Worm (Caenorhabditis elegans) whole organism, late embryonic: ENCODE measurements around the gene C29E4.11.
"Not testable (repeated sequence)": the region's sequence is repeated elsewhere in the genome, so short reads cannot be mapped to it uniquely, and the experiment has no call there.

Source experiments
- C08G9.2 ChIP-seq: sonication (generic microtip); optimal IDR thresholded peaks from 2 replicates; lab custom pipeline; 2016; ENCODE audit warnings: mild to moderate bottlenecking, missing genetic modification characterization, moderate library complexity, missing compliant biosample characterization
- F13H6.1 ChIP-seq: sonication (generic microtip); optimal IDR thresholded peaks from 2 replicates; lab custom pipeline; 2016; ENCODE audit warnings: missing genetic modification characterization, missing compliant biosample characterization
- K02D7.2 ChIP-seq: sonication (generic microtip); optimal IDR thresholded peaks from 2 replicates; lab custom pipeline; 2017; ENCODE audit warnings: mild to moderate bottlenecking, missing genetic modification characterization, missing compliant biosample characterization
- ceh-14 ChIP-seq: sonication (generic microtip); optimal IDR thresholded peaks from 2 replicates; lab custom pipeline; 2016; ENCODE audit warnings: missing genotype, missing genetic modification characterization, missing compliant biosample characterization
- ceh-18 ChIP-seq: sonication (generic microtip); optimal IDR thresholded peaks from 2 replicates; lab custom pipeline; 2016; ENCODE audit warnings: missing genetic modification characterization, missing compliant biosample characterization
- ceh-2 ChIP-seq: sonication (generic microtip); optimal IDR thresholded peaks from 2 replicates; lab custom pipeline; 2016; ENCODE audit warnings: missing genotype, missing genetic modification characterization, missing compliant biosample characterization
- ceh-22 ChIP-seq: sonication (generic microtip); optimal IDR thresholded peaks from 2 replicates; lab custom pipeline; 2017; ENCODE audit warnings: missing biosample characterization, missing genetic modification characterization
- ceh-30 ChIP-seq: fragments of 150-350 bp; optimal IDR thresholded peaks from 2 replicates; lab custom pipeline; 2014; ENCODE audit warnings: missing biosample characterization, missing genetic modification characterization
- ceh-31 ChIP-seq: sonication (generic microtip); optimal IDR thresholded peaks from 2 replicates; lab custom pipeline; 2016; ENCODE audit warnings: missing genetic modification characterization, missing compliant biosample characterization
- ceh-48 ChIP-seq: sonication (generic microtip); optimal IDR thresholded peaks from 2 replicates; lab custom pipeline; 2016; ENCODE audit warnings: missing genetic modification characterization, inconsistent platforms, missing compliant biosample characterization
- ceh-6 ChIP-seq: fragments of 200-800 bp; sonication (Bioruptor generic); optimal IDR thresholded peaks from 2 replicates; lab custom pipeline; 2018; ENCODE audit warnings: mild to moderate bottlenecking, missing genetic modification characterization, missing compliant biosample characterization
- ceh-9 ChIP-seq: sonication (generic microtip); optimal IDR thresholded peaks from 2 replicates; lab custom pipeline; 2016; ENCODE audit warnings: mild to moderate bottlenecking, missing genetic modification characterization, inconsistent platforms, missing compliant biosample characterization
- che-1 ChIP-seq: sonication (generic microtip); optimal IDR thresholded peaks from 2 replicates; lab custom pipeline; 2016; ENCODE audit warnings: mild to moderate bottlenecking, missing genetic modification characterization, missing compliant biosample characterization
- dve-1 ChIP-seq: sonication (generic microtip); optimal IDR thresholded peaks from 2 replicates; lab custom pipeline; 2017; ENCODE audit warnings: antibody characterized with exemption, mild to moderate bottlenecking, missing genetic modification characterization, missing compliant biosample characterization
- elt-4 ChIP-seq: sonication (generic microtip); optimal IDR thresholded peaks from 2 replicates; lab custom pipeline; 2016; ENCODE audit warnings: missing genetic modification characterization, missing compliant biosample characterization
- ets-4 ChIP-seq: sonication (generic microtip); optimal IDR thresholded peaks from 2 replicates; lab custom pipeline; 2016; ENCODE audit warnings: missing genetic modification characterization, missing compliant biosample characterization
- fkh-10 ChIP-seq: fragments of 150-350 bp; optimal IDR thresholded peaks from 2 replicates; lab custom pipeline; 2014; ENCODE audit warnings: missing biosample characterization, missing genetic modification reagents, missing genetic modification characterization
- fkh-6 ChIP-seq: sonication (generic microtip); optimal IDR thresholded peaks from 2 replicates; lab custom pipeline; 2016; ENCODE audit warnings: missing genetic modification characterization, missing compliant biosample characterization
- hlh-13 ChIP-seq: fragments of 200-800 bp; sonication (Bioruptor generic); optimal IDR thresholded peaks from 2 replicates; lab custom pipeline; 2018; ENCODE audit warnings: mild to moderate bottlenecking, missing genetic modification characterization, missing compliant biosample characterization
- hlh-6 ChIP-seq: sonication (generic microtip); optimal IDR thresholded peaks from 2 replicates; lab custom pipeline; 2016; ENCODE audit warnings: missing genotype, missing genetic modification characterization, missing compliant biosample characterization
- hlh-8 ChIP-seq: sonication (generic microtip); optimal IDR thresholded peaks from 2 replicates; lab custom pipeline; 2016; ENCODE audit warnings: missing genotype, missing genetic modification characterization, missing compliant biosample characterization
- madf-2 ChIP-seq: sonication (generic microtip); optimal IDR thresholded peaks from 2 replicates; lab custom pipeline; 2017; ENCODE audit warnings: missing genetic modification characterization, missing compliant biosample characterization
- nhr-11 ChIP-seq: fragments of 150-350 bp; optimal IDR thresholded peaks from 2 replicates; lab custom pipeline; 2014; ENCODE audit warnings: missing biosample characterization, missing genetic modification characterization
- npax-4 ChIP-seq: sonication (generic microtip); optimal IDR thresholded peaks from 2 replicates; lab custom pipeline; 2016; ENCODE audit warnings: missing genetic modification characterization, missing compliant biosample characterization
- pha-2 ChIP-seq: sonication (generic microtip); optimal IDR thresholded peaks from 2 replicates; lab custom pipeline; 2017; ENCODE audit warnings: mild to moderate bottlenecking, missing genetic modification characterization, missing compliant biosample characterization
- ref-2 ChIP-seq: sonication (generic microtip); optimal IDR thresholded peaks from 2 replicates; lab custom pipeline; 2016; ENCODE audit warnings: missing genetic modification characterization, missing compliant biosample characterization
- rnt-1 ChIP-seq: sonication (generic microtip); optimal IDR thresholded peaks from 2 replicates; lab custom pipeline; 2016; ENCODE audit warnings: missing genetic modification characterization, missing compliant biosample characterization
- sox-2 ChIP-seq: fragments of 200-800 bp; sonication (Bioruptor generic); IDR thresholded peaks from 2 replicates; pipeline ENCODE4 v1.3.6; 2022; ENCODE audit warnings: missing genetic modification reagents, missing genetic modification characterization, missing compliant biosample characterization
- tbx-2 ChIP-seq: sonication (generic microtip); optimal IDR thresholded peaks from 2 replicates; lab custom pipeline; 2016; ENCODE audit warnings: missing genetic modification characterization, missing compliant biosample characterization
- tbx-7 ChIP-seq: sonication (generic microtip); optimal IDR thresholded peaks from 2 replicates; lab custom pipeline; 2016; ENCODE audit warnings: missing genotype, missing genetic modification characterization, missing compliant biosample characterization
- ttx-3 ChIP-seq: sonication (generic microtip); optimal IDR thresholded peaks from 2 replicates; lab custom pipeline; 2016; ENCODE audit warnings: missing genetic modification reagents, missing genetic modification characterization, missing compliant biosample characterization
- unc-3 ChIP-seq, 2 experiments: fragments of 200-800 bp in 1 of 2; sonication (Bioruptor generic) in 1 of 2; sonication (generic microtip) in 1 of 2; conservative IDR thresholded peaks in 1 of 2; optimal IDR thresholded peaks in 1 of 2; 2 replicates each; pipeline versions ENCODE4 v1.3.6 to Lab custom; 2016 to 2022; ENCODE audit warnings: missing compliant biosample characterization in 2 of 2, missing genetic modification characterization in 2 of 2, missing genetic modification reagents in 1 of 2
- unc-55 ChIP-seq: sonication (generic microtip); optimal IDR thresholded peaks from 2 replicates; lab custom pipeline; 2017; ENCODE audit warnings: missing biosample characterization, missing genetic modification reagents, missing genetic modification characterization
- ztf-16 ChIP-seq: sonication (generic microtip); optimal IDR thresholded peaks from 2 replicates; lab custom pipeline; 2017; ENCODE audit warnings: missing genetic modification characterization, missing compliant biosample characterization

Gene C29E4.11

DNA sequence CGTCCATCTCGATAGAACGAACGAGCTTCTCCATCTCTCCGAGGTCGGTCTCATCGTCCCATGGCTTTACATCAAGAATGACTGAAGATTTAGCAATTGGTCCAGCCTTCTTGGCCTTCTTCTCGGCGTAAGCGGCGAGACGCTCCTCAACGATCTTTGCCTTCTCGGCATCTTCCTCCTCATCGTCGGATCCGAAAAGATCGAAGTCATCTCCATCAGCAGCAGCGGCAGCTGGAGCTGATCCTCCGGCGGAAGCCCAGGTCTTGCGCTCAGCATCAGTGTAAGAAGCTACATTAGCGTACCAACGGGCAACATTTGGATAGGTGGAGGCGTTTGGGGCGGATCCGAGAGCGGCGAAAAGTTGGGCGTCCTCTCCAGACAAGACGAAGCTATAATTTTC is 14.8 kb upstream of the C29E4.11 start:
- no peak for TF ChIP-seq ceh-9 (tag; lab: Kevin White, UChicago)
- TF ChIP-seq npax-4: no peak
- no peak for TF ChIP-seq rnt-1 (tag; lab: Kevin White, UChicago)
- no peak for TF ChIP-seq tbx-2 (tag; lab: Kevin White, UChicago)
- no peak for TF ChIP-seq ceh-48
- TF ChIP-seq ztf-16 (tag; lab: Kevin White, UChicago): no peak
- no peak for TF ChIP-seq ceh-6
- TF ChIP-seq ceh-2: no peak
- TF ChIP-seq hlh-6 (tag; lab: Kevin White, UChicago): no peak
- no peak for TF ChIP-seq dve-1
- no peak for TF ChIP-seq K02D7.2 (tag; lab: Kevin White, UChicago)
- TF ChIP-seq ceh-31: no peak
- TF ChIP-seq tbx-7 (tag; lab: Kevin White, UChicago): no peak

DNA sequence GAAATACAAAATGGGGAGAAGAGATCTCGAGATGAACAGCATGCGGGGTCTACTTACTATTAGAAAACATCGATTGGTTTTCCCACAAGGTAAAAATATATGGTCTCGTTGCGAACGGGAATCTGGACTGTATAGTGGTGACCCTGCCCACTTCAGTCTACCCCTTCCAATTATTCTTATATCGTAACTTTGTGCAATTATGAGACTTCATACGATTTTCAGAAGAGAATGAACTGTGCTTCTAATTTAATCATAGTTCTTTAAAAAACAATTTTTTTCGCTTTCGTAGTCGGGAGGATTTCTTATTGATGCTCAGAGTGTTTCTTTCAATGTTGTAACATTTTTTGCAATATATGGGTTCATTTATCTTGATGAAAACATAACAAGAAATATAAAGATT is 14.1 kb upstream of the C29E4.11 start, which contains the start of gene F54H12.5:
F54H12.5 (minus strand) TSS at position 101 of the 400 bp plus-strand sequence.
- TF ChIP-seq F13H6.1 (tag; lab: Kevin White, UChicago) (no peak), madf-2 (no peak), elt-4 (tag; lab: Kevin White, UChicago) (no peak), ceh-30 (tag; lab: Kevin White, UChicago) (no peak), sox-2 (GFP tag; lab: Robert Waterston, UW) (no peak), unc-55 (GFP tag; lab: Kevin White, UChicago) (no peak)

DNA sequence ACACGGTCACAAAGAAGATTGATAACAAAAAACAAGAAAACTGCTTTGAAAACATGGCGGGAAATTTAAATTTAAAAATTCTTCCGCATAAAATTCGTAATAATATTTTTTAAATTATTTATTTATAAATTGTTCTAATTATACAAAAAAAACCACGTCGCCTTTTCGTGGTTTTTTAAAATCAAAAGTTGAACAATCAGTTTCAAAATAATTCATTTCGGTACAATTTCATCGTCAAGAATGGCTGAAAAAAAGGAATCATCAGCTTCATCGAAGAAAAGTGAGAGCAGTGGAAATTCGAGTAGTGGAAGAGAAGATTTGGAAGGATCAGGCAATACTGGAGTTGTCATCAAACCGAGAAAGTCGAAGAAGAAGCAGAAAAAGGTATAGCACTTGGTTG is 11.2 kb upstream of the C29E4.11 start, which contains the start of the genes F54H12.8 and F54H12.7:
F54H12.8 (minus strand) TSS at position 101 of the 400 bp plus-strand sequence.
F54H12.7 (plus strand) TSS at position 229 of the 400 bp plus-strand sequence.
- TF ChIP-seq ceh-48: no peak
- TF ChIP-seq unc-3 (GFP tag; conservative IDR thresholded peaks at IDR 0.05; lab: Robert Waterston, UW): no peak
- no peak for TF ChIP-seq unc-3 (tag; optimal IDR thresholded peaks at IDR 0.05; lab: Kevin White, UChicago)
- no peak for TF ChIP-seq fkh-6 (tag; lab: Kevin White, UChicago)
- no peak for TF ChIP-seq pha-2 (tag; lab: Kevin White, UChicago)
- no peak for TF ChIP-seq unc-55 (GFP tag; lab: Kevin White, UChicago)
- TF ChIP-seq dve-1: no peak
- no peak for TF ChIP-seq hlh-8 (tag; lab: Kevin White, UChicago)
- no peak for TF ChIP-seq C08G9.2 (tag; lab: Kevin White, UChicago)
- no peak for TF ChIP-seq ceh-22 (tag; lab: Kevin White, UChicago)
- no peak for TF ChIP-seq hlh-13
- no peak for TF ChIP-seq fkh-10 (GFP tag; lab: Kevin White, UChicago)
- TF ChIP-seq ceh-18 (tag; lab: Kevin White, UChicago): no peak
- no peak for TF ChIP-seq nhr-11 (tag; lab: Kevin White, UChicago)
- TF ChIP-seq ets-4 (tag; lab: Kevin White, UChicago): no peak
- TF ChIP-seq ref-2 (tag; lab: Kevin White, UChicago): no peak

DNA sequence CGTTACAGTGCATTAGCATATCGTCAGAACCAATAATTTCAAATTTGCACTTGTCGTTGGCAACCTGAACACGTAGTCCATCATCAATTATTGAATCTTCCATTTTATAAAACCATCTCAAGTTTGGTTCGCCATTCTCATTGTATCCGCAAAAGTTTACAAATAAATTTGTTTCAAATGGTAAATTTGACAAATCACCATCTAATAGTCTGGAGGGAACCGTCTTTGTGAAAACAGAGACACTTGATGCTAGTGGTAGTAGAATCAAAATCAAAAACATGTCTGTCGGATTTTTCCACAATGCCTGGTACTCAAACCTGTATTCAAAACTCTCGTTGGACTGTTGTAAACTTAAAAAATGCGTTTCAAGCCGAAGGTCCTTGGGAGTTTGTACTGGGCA is 6.4 kb upstream of the C29E4.11 start, which contains the start of gene F54H12.2:
F54H12.2 (plus strand) TSS at position 301 of the 400 bp plus-strand sequence.
- not testable (repeated sequence) for TF ChIP-seq ceh-31, ceh-14, madf-2

DNA sequence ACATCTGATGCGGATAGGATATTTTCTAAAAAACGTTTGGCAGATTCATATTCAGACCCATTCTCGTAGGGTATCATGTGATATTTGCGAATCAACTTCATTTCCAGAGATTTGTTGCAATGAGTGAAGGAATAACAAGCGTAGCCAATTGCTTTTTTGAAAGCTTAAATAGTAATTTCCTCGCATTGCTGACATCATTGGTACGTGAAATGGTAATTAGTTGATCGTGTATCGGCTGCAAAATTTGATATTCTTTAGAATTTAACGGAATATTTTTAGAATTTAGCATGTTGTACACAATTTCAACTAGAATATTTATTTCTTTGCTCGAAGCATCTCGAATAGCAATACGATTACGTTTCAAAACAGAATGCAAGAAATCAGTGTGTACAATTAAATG is 4.7 kb upstream of the C29E4.11 start, which contains the start of gene F54H12.4:
F54H12.4 (minus strand) TSS at position 101 of the 400 bp plus-strand sequence.
- TF ChIP-seq ttx-3, che-1, elt-4 (tag; lab: Kevin White, UChicago): not testable (repeated sequence)
- TF ChIP-seq, all 69 proteins: peak for 0; not testable (repeated sequence) for 69
